Worm (Caenorhabditis elegans) whole organism, late embryonic: ENCODE data around the gene C27A7.9.

ENCODE experiments used
- C08G9.2 ChIP-seq: sonication (generic microtip); optimal IDR thresholded peaks from 2 replicates; lab custom pipeline; 2016; ENCODE audit warnings: mild to moderate bottlenecking, missing genetic modification characterization, moderate library complexity, missing compliant biosample characterization
- F13H6.1 ChIP-seq: sonication (generic microtip); optimal IDR thresholded peaks from 2 replicates; lab custom pipeline; 2016; ENCODE audit warnings: missing genetic modification characterization, missing compliant biosample characterization
- K02D7.2 ChIP-seq: sonication (generic microtip); optimal IDR thresholded peaks from 2 replicates; lab custom pipeline; 2017; ENCODE audit warnings: mild to moderate bottlenecking, missing genetic modification characterization, missing compliant biosample characterization
- ama-1 ChIP-seq: fragments of 150-350 bp; optimal IDR thresholded peaks from 2 replicates; lab custom pipeline; 2014
- ceh-14 ChIP-seq: sonication (generic microtip); optimal IDR thresholded peaks from 2 replicates; lab custom pipeline; 2016; ENCODE audit warnings: missing genotype, missing genetic modification characterization, missing compliant biosample characterization
- ceh-2 ChIP-seq: sonication (generic microtip); optimal IDR thresholded peaks from 2 replicates; lab custom pipeline; 2016; ENCODE audit warnings: missing genotype, missing genetic modification characterization, missing compliant biosample characterization
- ceh-22 ChIP-seq: sonication (generic microtip); optimal IDR thresholded peaks from 2 replicates; lab custom pipeline; 2017; ENCODE audit warnings: missing biosample characterization, missing genetic modification characterization
- ceh-34 ChIP-seq: sonication (generic microtip); optimal IDR thresholded peaks from 2 replicates; lab custom pipeline; 2016; ENCODE audit warnings: mild to moderate bottlenecking, missing genetic modification characterization, missing compliant biosample characterization
- ceh-45 ChIP-seq: fragments of 200-800 bp; sonication (Bioruptor generic); IDR thresholded peaks from 2 replicates; pipeline ENCODE4 v1.3.6; 2022; ENCODE audit warnings: missing genetic modification reagents, missing genetic modification characterization, missing compliant biosample characterization
- che-1 ChIP-seq: sonication (generic microtip); optimal IDR thresholded peaks from 2 replicates; lab custom pipeline; 2016; ENCODE audit warnings: mild to moderate bottlenecking, missing genetic modification characterization, missing compliant biosample characterization
- dmd-4 ChIP-seq: sonication (generic microtip); optimal IDR thresholded peaks from 2 replicates; lab custom pipeline; 2016; ENCODE audit warnings: borderline replicate concordance, missing genetic modification characterization, missing compliant biosample characterization
- elt-4 ChIP-seq: sonication (generic microtip); optimal IDR thresholded peaks from 2 replicates; lab custom pipeline; 2016; ENCODE audit warnings: missing genetic modification characterization, missing compliant biosample characterization
- eyg-1 ChIP-seq: sonication (generic microtip); optimal IDR thresholded peaks from 2 replicates; lab custom pipeline; 2016; ENCODE audit warnings: missing genotype, missing genetic modification characterization, missing compliant biosample characterization
- fax-1 ChIP-seq: sonication (generic microtip); optimal IDR thresholded peaks from 2 replicates; lab custom pipeline; 2016; ENCODE audit warnings: missing genotype, missing genetic modification characterization, missing compliant biosample characterization
- fkh-6 ChIP-seq: sonication (generic microtip); optimal IDR thresholded peaks from 2 replicates; lab custom pipeline; 2016; ENCODE audit warnings: missing genetic modification characterization, missing compliant biosample characterization
- gmeb-2 ChIP-seq: sonication (generic microtip); optimal IDR thresholded peaks from 2 replicates; lab custom pipeline; 2016; ENCODE audit warnings: missing genetic modification characterization, inconsistent platforms, missing compliant biosample characterization
- hlh-13 ChIP-seq: fragments of 200-800 bp; sonication (Bioruptor generic); optimal IDR thresholded peaks from 2 replicates; lab custom pipeline; 2018; ENCODE audit warnings: mild to moderate bottlenecking, missing genetic modification characterization, missing compliant biosample characterization
- hlh-30 ChIP-seq: sonication (generic microtip); optimal IDR thresholded peaks from 2 replicates; lab custom pipeline; 2017; ENCODE audit warnings: antibody characterized with exemption, missing genetic modification characterization, missing compliant biosample characterization; ENCODE audit not compliant: insufficient read depth
- hlh-6 ChIP-seq: sonication (generic microtip); optimal IDR thresholded peaks from 2 replicates; lab custom pipeline; 2016; ENCODE audit warnings: missing genotype, missing genetic modification characterization, missing compliant biosample characterization
- hlh-8 ChIP-seq: sonication (generic microtip); optimal IDR thresholded peaks from 2 replicates; lab custom pipeline; 2016; ENCODE audit warnings: missing genotype, missing genetic modification characterization, missing compliant biosample characterization
- lim-6 ChIP-seq: sonication (generic microtip); optimal IDR thresholded peaks from 2 replicates; lab custom pipeline; 2016; ENCODE audit warnings: missing genetic modification characterization, missing compliant biosample characterization
- lin-11 ChIP-seq: fragments of 200-800 bp; sonication (Bioruptor generic); optimal IDR thresholded peaks from 2 replicates; lab custom pipeline; 2018; ENCODE audit warnings: mild to moderate bottlenecking, missing genetic modification characterization, missing compliant biosample characterization
- madf-2 ChIP-seq: sonication (generic microtip); optimal IDR thresholded peaks from 2 replicates; lab custom pipeline; 2017; ENCODE audit warnings: missing genetic modification characterization, missing compliant biosample characterization
- nfya-1 ChIP-seq: sonication (generic microtip); optimal IDR thresholded peaks from 2 replicates; lab custom pipeline; 2017; ENCODE audit warnings: missing genetic modification characterization, mild to moderate bottlenecking, missing compliant biosample characterization, antibody characterized with exemption, moderate library complexity
- pag-3 ChIP-seq: sonication (generic microtip); optimal IDR thresholded peaks from 2 replicates; lab custom pipeline; 2016; ENCODE audit warnings: missing compliant biosample characterization, missing genetic modification characterization, borderline replicate concordance
- pat-9 ChIP-seq: fragments of 200-800 bp; sonication (Bioruptor generic); optimal IDR thresholded peaks from 2 replicates; lab custom pipeline; 2018; ENCODE audit warnings: mild to moderate bottlenecking, missing genetic modification characterization, moderate library complexity, missing compliant biosample characterization
- pha-4 ChIP-seq: fragments of 150-350 bp; optimal IDR thresholded peaks from 2 replicates; lab custom pipeline; 2018; ENCODE audit warnings: missing biosample characterization, missing genetic modification reagents, missing genetic modification characterization
- pqm-1 ChIP-seq: sonication (generic microtip); optimal IDR thresholded peaks from 2 replicates; lab custom pipeline; 2016; ENCODE audit warnings: missing genetic modification characterization, missing compliant biosample characterization
- pros-1 ChIP-seq: fragments of 150-350 bp; optimal IDR thresholded peaks from 2 replicates; lab custom pipeline; 2014; ENCODE audit warnings: missing biosample characterization, missing genetic modification reagents, missing genetic modification characterization
- ref-2 ChIP-seq: sonication (generic microtip); optimal IDR thresholded peaks from 2 replicates; lab custom pipeline; 2016; ENCODE audit warnings: missing genetic modification characterization, missing compliant biosample characterization
- rnt-1 ChIP-seq: sonication (generic microtip); optimal IDR thresholded peaks from 2 replicates; lab custom pipeline; 2016; ENCODE audit warnings: missing genetic modification characterization, missing compliant biosample characterization
- sox-2 ChIP-seq: fragments of 200-800 bp; sonication (Bioruptor generic); IDR thresholded peaks from 2 replicates; pipeline ENCODE4 v1.3.6; 2022; ENCODE audit warnings: missing genetic modification reagents, missing genetic modification characterization, missing compliant biosample characterization
- sox-4 ChIP-seq: sonication (generic microtip); optimal IDR thresholded peaks from 2 replicates; lab custom pipeline; 2017; ENCODE audit warnings: mild to moderate bottlenecking, missing genetic modification characterization, inconsistent platforms, missing compliant biosample characterization
- tbx-2 ChIP-seq: sonication (generic microtip); optimal IDR thresholded peaks from 2 replicates; lab custom pipeline; 2016; ENCODE audit warnings: missing genetic modification characterization, missing compliant biosample characterization
- ttx-3 ChIP-seq: sonication (generic microtip); optimal IDR thresholded peaks from 2 replicates; lab custom pipeline; 2016; ENCODE audit warnings: missing genetic modification reagents, missing genetic modification characterization, missing compliant biosample characterization
- unc-3 ChIP-seq, 2 experiments: fragments of 200-800 bp in 1 of 2; sonication (Bioruptor generic) in 1 of 2; sonication (generic microtip) in 1 of 2; conservative IDR thresholded peaks in 1 of 2; optimal IDR thresholded peaks in 1 of 2; 2 replicates each; pipeline versions ENCODE4 v1.3.6 to Lab custom; 2016 to 2022; ENCODE audit warnings: missing compliant biosample characterization in 2 of 2, missing genetic modification characterization in 2 of 2, missing genetic modification reagents in 1 of 2
- unc-55 ChIP-seq: sonication (generic microtip); optimal IDR thresholded peaks from 2 replicates; lab custom pipeline; 2017; ENCODE audit warnings: missing biosample characterization, missing genetic modification reagents, missing genetic modification characterization
- ztf-16 ChIP-seq: sonication (generic microtip); optimal IDR thresholded peaks from 2 replicates; lab custom pipeline; 2017; ENCODE audit warnings: missing genetic modification characterization, missing compliant biosample characterization

C27A7.9 gene

ce11 chrV:12154554-12154953, at the start of gene C27A7.9:
C27A7.9 (minus strand) TSS chrV:12154654.
- TF ChIP-seq elt-4 (tag; lab: Kevin White, UChicago), result no peak
- no peak for TF ChIP-seq hlh-6
- no peak for TF ChIP-seq rnt-1 (tag; lab: Kevin White, UChicago)
- TF ChIP-seq lim-6 (tag; lab: Kevin White, UChicago), result no peak
- no peak for TF ChIP-seq ama-1 (lab: Kevin White, UChicago)
- no peak for TF ChIP-seq sox-4
- TF ChIP-seq hlh-30 (tag; lab: Kevin White, UChicago), result no peak
- no peak for TF ChIP-seq ceh-2
- no peak for TF ChIP-seq ceh-45 (GFP tag; lab: Robert Waterston, UW)
- TF ChIP-seq ztf-16 (tag; lab: Kevin White, UChicago), result no peak
- no peak for TF ChIP-seq hlh-8 (tag; lab: Kevin White, UChicago)
- no peak for TF ChIP-seq tbx-2 (tag; lab: Kevin White, UChicago)
- no peak for TF ChIP-seq unc-55 (GFP tag; lab: Kevin White, UChicago)
- no peak for TF ChIP-seq unc-3 (GFP tag; conservative IDR thresholded peaks at IDR 0.05; lab: Robert Waterston, UW)
- TF ChIP-seq unc-3 (tag; optimal IDR thresholded peaks at IDR 0.05; lab: Kevin White, UChicago), result no peak
- TF ChIP-seq pha-4, result no peak
- TF ChIP-seq pros-1 (tag; lab: Kevin White, UChicago), result no peak
- TF ChIP-seq pat-9 (tag; lab: Kevin White, UChicago), result no peak
- TF ChIP-seq che-1, result no peak
- no peak for TF ChIP-seq nfya-1
- TF ChIP-seq ttx-3 (tag; lab: Kevin White, UChicago), result no peak

- TF ChIP-seq hlh-6 (no peak), fkh-6 (tag; lab: Kevin White, UChicago) (no peak), ceh-34 (tag; lab: Kevin White, UChicago) (no peak), pag-3 (tag; lab: Kevin White, UChicago) (no peak), che-1 (no peak), madf-2 (tag; lab: Kevin White, UChicago) (no peak), ceh-22 (tag; lab: Kevin White, UChicago) (no peak), pqm-1 (tag; lab: Kevin White, UChicago) (no peak), dmd-4 (tag; lab: Kevin White, UChicago) (no peak), C08G9.2 (tag; lab: Kevin White, UChicago) (no peak), unc-55 (GFP tag; lab: Kevin White, UChicago) (no peak), fax-1 (no peak)
These were observed 45.0 kb upstream of the C27A7.9 start for ce11 chrV:12199474-12199873.

ce11 chrV:12198545-12198944, 44.1 kb upstream of the C27A7.9 start, which contains the start of gene lon-3:
lon-3 (minus strand) TSS chrV:12198645.
- TF ChIP-seq rnt-1 (tag; lab: Kevin White, UChicago) (peak; percentile 4), sox-2 (GFP tag; lab: Robert Waterston, UW) (no peak)

ce11 chrV:12197748-12198147, 43.3 kb upstream of the C27A7.9 start:
- TF ChIP-seq rnt-1 (tag; lab: Kevin White, UChicago) (no peak), elt-4 (tag; lab: Kevin White, UChicago) (peak; percentile 39)
- TF ChIP-seq, all 69 proteins: peak for 1

ce11 chrV:12196659-12197058, 42.2 kb upstream of the C27A7.9 start:
- TF ChIP-seq rnt-1 (tag; lab: Kevin White, UChicago) (no peak), K02D7.2 (no peak), hlh-30 (tag; lab: Kevin White, UChicago) (no peak), ama-1 (lab: Kevin White, UChicago) (no peak), ceh-14 (tag; lab: Kevin White, UChicago) (no peak), lin-11 (tag; lab: Kevin White, UChicago) (no peak), F13H6.1 (no peak), pros-1 (tag; lab: Kevin White, UChicago) (no peak), hlh-6 (no peak), hlh-13 (GFP tag; lab: Kevin White, UChicago) (no peak), ref-2 (tag; lab: Kevin White, UChicago) (no peak), eyg-1 (tag; lab: Kevin White, UChicago) (no peak), gmeb-2 (no peak)
